Fruit fly (Drosophila melanogaster) whole organism, embryonic: ENCODE results near the gene trio.

Experiments used
- CG10147 ChIP-seq: fragments of 200-800 bp; sonication (Bioruptor generic); optimal IDR thresholded peaks from 2 replicates; lab custom pipeline; 2019; ENCODE audit warnings: missing biosample characterization, mild to moderate bottlenecking, missing genetic modification characterization, moderate library complexity
- CG14014 ChIP-seq: fragments of 200-800 bp; sonication (Bioruptor generic); IDR thresholded peaks from 2 replicates; pipeline ENCODE4 v1.3.6; 2022; ENCODE audit warnings: missing biosample characterization, missing genetic modification characterization
- CG14441 ChIP-seq: fragments of 200-800 bp; sonication (Bioruptor generic); IDR thresholded peaks from 2 replicates; pipeline ENCODE4 v1.3.6; 2022; ENCODE audit warnings: missing biosample characterization, missing genetic modification characterization
- CG17359 ChIP-seq: fragments of 200-800 bp; sonication (Bioruptor generic); optimal IDR thresholded peaks from 3 replicates; lab custom pipeline; 2018; ENCODE audit warnings: missing biosample characterization, mild to moderate bottlenecking, missing genetic modification characterization, moderate library complexity
- CG18599 ChIP-seq: fragments of 200-800 bp; sonication (Bioruptor generic); optimal IDR thresholded peaks from 3 replicates; lab custom pipeline; 2017; ENCODE audit warnings: missing biosample characterization, missing genetic modification characterization, mild to moderate bottlenecking, moderate library complexity, missing genetic modification reagents
- CG2116 ChIP-seq: fragments of 200-800 bp; sonication (Bioruptor generic); optimal IDR thresholded peaks from 3 replicates; lab custom pipeline; 2018; ENCODE audit warnings: missing biosample characterization, mild to moderate bottlenecking, missing genetic modification characterization
- CG2120 ChIP-seq: fragments of 200-800 bp; sonication (Bioruptor generic); optimal IDR thresholded peaks from 3 replicates; lab custom pipeline; 2016; ENCODE audit warnings: missing biosample characterization, missing genetic modification characterization
- CG2678 ChIP-seq: fragments of 200-800 bp; sonication (Bioruptor generic); optimal IDR thresholded peaks from 3 replicates; lab custom pipeline; 2019; ENCODE audit warnings: missing biosample characterization, mild to moderate bottlenecking, missing genetic modification characterization, moderate library complexity
- CG3995 ChIP-seq: fragments of 200-800 bp; sonication (Bioruptor generic); optimal IDR thresholded peaks from 3 replicates; lab custom pipeline; 2016; ENCODE audit warnings: missing biosample characterization, missing genetic modification characterization
- CG42726 ChIP-seq: fragments of 200-800 bp; sonication (Bioruptor generic); IDR thresholded peaks from 2 replicates; pipeline ENCODE4 v1.3.6; 2022; ENCODE audit warnings: missing biosample characterization, missing genetic modification characterization; ENCODE audit not compliant: partially characterized antibody
- CG7357 ChIP-seq: fragments of 200-800 bp; sonication (Bioruptor generic); IDR thresholded peaks from 3 replicates; pipeline ENCODE4 v1.3.6; 2022; ENCODE audit warnings: missing biosample characterization, missing genetic modification characterization
- CG7745 ChIP-seq: fragments of 200-800 bp; sonication (Bioruptor generic); optimal IDR thresholded peaks from 2 replicates; lab custom pipeline; 2018; ENCODE audit warnings: missing biosample characterization, mild to moderate bottlenecking, missing genetic modification characterization, moderate library complexity
- CG8290 ChIP-seq, 3 experiments: fragments of 200-800 bp; sonication (Bioruptor generic); optimal IDR thresholded peaks; 2 replicates each; lab custom pipeline; 2016 to 2019; ENCODE audit warnings: missing biosample characterization in 3 of 3, missing genetic modification characterization in 3 of 3, mild to moderate bottlenecking in 2 of 3, moderate library complexity in 1 of 3
- CG8478 ChIP-seq: fragments of >200 bp; optimal IDR thresholded peaks from 2 replicates; lab custom pipeline; 2018
- Dll ChIP-seq: fragments of 200-800 bp; sonication (Bioruptor generic); IDR thresholded peaks from 4 replicates; pipeline ENCODE4 v1.3.6; 2022; ENCODE audit warnings: missing biosample characterization, missing genetic modification characterization; ENCODE audit not compliant: partially characterized antibody
- HLH54F ChIP-seq: fragments of 200-800 bp; sonication (Bioruptor generic); optimal IDR thresholded peaks from 3 replicates; lab custom pipeline; 2016; ENCODE audit warnings: missing biosample characterization, missing genetic modification characterization
- Hmr ChIP-seq: fragments of 200-800 bp; sonication (Bioruptor generic); optimal IDR thresholded peaks from 3 replicates; lab custom pipeline; 2017; ENCODE audit warnings: mild to moderate bottlenecking, missing biosample characterization, missing genetic modification reagents, missing genetic modification characterization
- Med ChIP-seq: fragments of 200-800 bp; sonication (Bioruptor generic); peaks from one replicate; lab custom pipeline; 2016; ENCODE audit warnings: missing biosample characterization, missing genetic modification characterization, mild to moderate bottlenecking, inconsistent platforms, moderate library complexity
- Ptx1 ChIP-seq: fragments of 200-800 bp; sonication (Bioruptor generic); IDR thresholded peaks from 2 replicates; pipeline ENCODE4 v1.3.6; 2022; ENCODE audit warnings: missing biosample characterization, missing genetic modification characterization
- Rfx ChIP-seq: fragments of 200-800 bp; sonication (Bioruptor generic); IDR thresholded peaks from 2 replicates; pipeline ENCODE4 v1.3.6; 2022; ENCODE audit warnings: missing biosample characterization, missing genetic modification characterization
- ase ChIP-seq: fragments of 200-800 bp; sonication (Bioruptor generic); IDR thresholded peaks from 3 replicates; pipeline ENCODE4 v1.3.6; 2022; ENCODE audit warnings: missing biosample characterization, missing genetic modification characterization
- bab2 ChIP-seq: fragments of 200-800 bp; sonication (Bioruptor generic); optimal IDR thresholded peaks from 2 replicates; lab custom pipeline; 2016; ENCODE audit warnings: missing biosample characterization, missing genetic modification characterization
- croc ChIP-seq: fragments of 200-800 bp; sonication (Bioruptor generic); conservative IDR thresholded peaks from 3 replicates; pipeline ENCODE4 v1.3.6; 2022; ENCODE audit warnings: missing biosample characterization, missing genetic modification characterization
- da ChIP-seq: fragments of 200-800 bp; sonication (Bioruptor generic); optimal IDR thresholded peaks from 2 replicates; lab custom pipeline; 2016; ENCODE audit warnings: missing biosample characterization, missing genetic modification characterization
- dimm ChIP-seq: fragments of 200-800 bp; sonication (Bioruptor generic); IDR thresholded peaks from 2 replicates; pipeline ENCODE4 v1.3.6; 2022; ENCODE audit warnings: missing biosample characterization, missing genetic modification characterization
- dmrt99B ChIP-seq: fragments of 200-800 bp; sonication (Bioruptor generic); optimal IDR thresholded peaks from 2 replicates; lab custom pipeline; 2018; ENCODE audit warnings: missing biosample characterization, mild to moderate bottlenecking, missing genetic modification characterization, moderate library complexity
- dysf ChIP-seq: fragments of 200-800 bp; sonication (Bioruptor generic); IDR thresholded peaks from 3 replicates; pipeline ENCODE4 v1.3.6; 2022; ENCODE audit warnings: missing biosample characterization, missing genetic modification characterization
- en ChIP-seq: fragments of 200-800 bp; sonication (Bioruptor generic); optimal IDR thresholded peaks from 2 replicates; lab custom pipeline; 2016; ENCODE audit warnings: missing biosample characterization, missing genetic modification characterization
- klu ChIP-seq: fragments of 200-800 bp; sonication (Bioruptor generic); IDR thresholded peaks from 2 replicates; pipeline ENCODE4 v1.3.6; 2022; ENCODE audit warnings: missing biosample characterization, missing genetic modification characterization
- lab ChIP-seq: fragments of 200-800 bp; sonication (Bioruptor generic); optimal IDR thresholded peaks from 3 replicates; lab custom pipeline; 2017; ENCODE audit warnings: missing biosample characterization, missing genetic modification characterization, mild to moderate bottlenecking, moderate library complexity, missing genetic modification reagents
- lbe ChIP-seq: fragments of 200-800 bp; sonication (Bioruptor generic); optimal IDR thresholded peaks from 2 replicates; lab custom pipeline; 2016; ENCODE audit warnings: missing biosample characterization, mild to moderate bottlenecking, missing genetic modification characterization
- ranshi ChIP-seq: fragments of 200-800 bp; sonication (Bioruptor generic); IDR thresholded peaks from 2 replicates; pipeline ENCODE4 v1.3.6; 2022; ENCODE audit warnings: missing biosample characterization, missing genetic modification characterization
- rib ChIP-seq: fragments of 200-800 bp; sonication (Bioruptor generic); IDR thresholded peaks from 2 replicates; pipeline ENCODE4 v1.3.6; 2022; ENCODE audit warnings: missing biosample characterization, missing genetic modification characterization
- sens ChIP-seq: fragments of 200-800 bp; sonication (Bioruptor generic); peaks from one replicate; lab custom pipeline; 2016; ENCODE audit warnings: missing biosample characterization, missing genetic modification characterization
- sqz ChIP-seq: fragments of 200-800 bp; sonication (Bioruptor generic); optimal IDR thresholded peaks from 3 replicates; lab custom pipeline; 2018; ENCODE audit warnings: missing biosample characterization, mild to moderate bottlenecking, missing genetic modification characterization
- trem ChIP-seq: fragments of 200-800 bp; optimal IDR thresholded peaks from 3 replicates; lab custom pipeline; 2019; ENCODE audit warnings: missing biosample characterization, mild to moderate bottlenecking, missing genetic modification characterization, moderate library complexity
- tup ChIP-seq: fragments of 200-800 bp; sonication (Bioruptor generic); optimal IDR thresholded peaks from 2 replicates; lab custom pipeline; 2016; ENCODE audit warnings: missing biosample characterization, mild to moderate bottlenecking, missing genetic modification characterization, moderate library complexity
- vvl ChIP-seq: fragments of 200-800 bp; sonication (Bioruptor generic); IDR thresholded peaks from 2 replicates; pipeline ENCODE4 v1.3.6; 2022; ENCODE audit warnings: missing biosample characterization, missing genetic modification characterization
- z ChIP-seq: fragments of 200-800 bp; sonication (Bioruptor generic); IDR thresholded peaks from 3 replicates; pipeline ENCODE4 v1.3.6; 2022; ENCODE audit warnings: missing biosample characterization, missing genetic modification characterization
- zfh2 ChIP-seq: fragments of 200-800 bp; sonication (Bioruptor generic); optimal IDR thresholded peaks from 2 replicates; lab custom pipeline; 2016; ENCODE audit warnings: missing biosample characterization, missing genetic modification characterization

The trio gene

dm6 chr3L:952152-952551 is 82.5 kb downstream of the trio start (continued):
- TF ChIP-seq sqz (GFP tag; lab: Kevin White, UChicago) (no peak), lbe (no peak), CG10147 (no peak), CG2116 (GFP tag; lab: Kevin White, UChicago) (no peak), en (GFP tag; lab: Kevin White, UChicago) (no peak), ase (no peak), croc (GFP tag; lab: Robert Waterston, UW) (no peak), Dll (GFP tag; lab: Robert Waterston, UW) (no peak), klu (GFP tag; lab: Robert Waterston, UW) (no peak), CG8290 (GFP tag; optimal IDR thresholded peaks at IDR 0.05; lab: Kevin White, UChicago) (no peak), CG8290 (tag; optimal IDR thresholded peaks at IDR 0.05; lab: Kevin White, UChicago) (no peak), zfh2 (GFP tag; lab: Kevin White, UChicago) (no peak), CG42726 (GFP tag; lab: Robert Waterston, UW) (no peak), CG2120 (GFP tag; lab: Kevin White, UChicago) (peak; percentile 59), sens (GFP tag; lab: Kevin White, UChicago) (peak; percentile 18), tup (GFP tag; lab: Kevin White, UChicago) (no peak), CG8478 (lab: Kevin White, UChicago) (no peak), CG7357 (GFP tag; lab: Robert Waterston, UW) (no peak), dmrt99B (tag; lab: Kevin White, UChicago) (peak; percentile 14), vvl (GFP tag; lab: Robert Waterston, UW) (no peak), Hmr (GFP tag; lab: Kevin White, UChicago) (peak; percentile 14), dysf (peak; percentile 51; the same call in 2 of the 3 replicates), Med (GFP tag; lab: Kevin White, UChicago) (no peak), CG3995 (GFP tag; lab: Kevin White, UChicago) (no peak), CG7745 (tag; lab: Kevin White, UChicago) (no peak), Rfx (GFP tag; lab: Robert Waterston, UW) (peak; percentile 61; the same call in 1 of the 2 replicates), ranshi (0 out of 2 replicates have a peak, but pooled peaks have one; percentile 7), da (GFP tag; lab: Kevin White, UChicago) (no peak), z (GFP tag; lab: Robert Waterston, UW) (no peak), Ptx1 (GFP tag; lab: Robert Waterston, UW) (peak; percentile 55), CG14014 (GFP tag; lab: Robert Waterston, UW) (peak; percentile 34; the same call in 1 of the 2 replicates), CG14441 (no peak), rib (GFP tag; lab: Robert Waterston, UW) (no peak), trem (tag; lab: Kevin White, UChicago) (no peak), dimm (GFP tag; lab: Robert Waterston, UW) (no peak), HLH54F (GFP tag; lab: Kevin White, UChicago) (no peak), CG17359 (tag; lab: Kevin White, UChicago) (no peak), bab2 (no peak), CG18599 (peak; percentile 13), CG2678 (tag; lab: Kevin White, UChicago) (no peak), lab (GFP tag; lab: Kevin White, UChicago) (peak; percentile 17)
